Worm (Caenorhabditis elegans) whole organism, early embryonic: Measurements from ENCODE around the gene K08D8.6.

Experiments used
- B0310.2 ChIP-seq: sonication (generic microtip); optimal IDR thresholded peaks from 2 replicates; lab custom pipeline; 2016; ENCODE audit warnings: mild to moderate bottlenecking, missing genetic modification characterization, missing compliant biosample characterization
- aly-1 ChIP-seq: sonication (generic microtip); optimal IDR thresholded peaks from 2 replicates; lab custom pipeline; 2016; ENCODE audit warnings: missing genetic modification characterization, missing compliant biosample characterization
- ama-1 ChIP-seq: fragments of 150-350 bp; optimal IDR thresholded peaks from 2 replicates; lab custom pipeline; 2014
- ceh-13 ChIP-seq: fragments of 200-800 bp; sonication (Bioruptor generic); optimal IDR thresholded peaks from 2 replicates; lab custom pipeline; 2018; ENCODE audit warnings: mild to moderate bottlenecking, missing genetic modification characterization, missing compliant biosample characterization
- ceh-36 ChIP-seq: sonication (generic microtip); optimal IDR thresholded peaks from 2 replicates; lab custom pipeline; 2016; ENCODE audit warnings: missing genetic modification characterization, inconsistent platforms, missing compliant biosample characterization
- ets-7 ChIP-seq: sonication (generic microtip); optimal IDR thresholded peaks from 2 replicates; lab custom pipeline; 2016; ENCODE audit warnings: missing genotype, missing genetic modification characterization, missing compliant biosample characterization
- flt-1 ChIP-seq: fragments of 200-800 bp; sonication (Bioruptor generic); IDR thresholded peaks from 2 replicates; pipeline ENCODE4 v1.3.6; 2022; ENCODE audit warnings: missing genetic modification characterization, missing compliant biosample characterization
- hmbx-1 ChIP-seq: sonication (generic microtip); optimal IDR thresholded peaks from 2 replicates; lab custom pipeline; 2016; ENCODE audit warnings: mild to moderate bottlenecking, missing genetic modification characterization, missing compliant biosample characterization
- hmg-4 ChIP-seq: fragments of 200-800 bp; sonication (Bioruptor generic); optimal IDR thresholded peaks from 2 replicates; lab custom pipeline; 2018; ENCODE audit warnings: mild to moderate bottlenecking, missing genetic modification characterization, missing compliant biosample characterization
- pes-1 ChIP-seq: fragments of 200-800 bp; sonication (Bioruptor generic); IDR thresholded peaks from 2 replicates; pipeline ENCODE4 v1.3.6; 2022; ENCODE audit warnings: missing genetic modification reagents, missing genetic modification characterization, missing compliant biosample characterization
- scrt-1 ChIP-seq: fragments of 200-800 bp; sonication (Bioruptor generic); IDR thresholded peaks from 2 replicates; pipeline ENCODE4 v1.3.6; 2022; ENCODE audit warnings: missing genetic modification characterization, missing compliant biosample characterization
- sea-1 ChIP-seq: fragments of 200-800 bp; sonication (Bioruptor generic); conservative IDR thresholded peaks from 2 replicates; pipeline ENCODE4 v1.3.6; 2022; ENCODE audit warnings: missing genetic modification characterization, missing compliant biosample characterization
- tbx-37 ChIP-seq: fragments of 200-800 bp; sonication (Bioruptor generic); conservative IDR thresholded peaks from 2 replicates; pipeline ENCODE4 v1.3.6; 2022; ENCODE audit warnings: missing genetic modification reagents, missing genetic modification characterization, missing compliant biosample characterization
- tra-4 ChIP-seq: sonication (generic microtip); optimal IDR thresholded peaks from 2 replicates; lab custom pipeline; 2017; ENCODE audit warnings: missing genetic modification characterization, missing compliant biosample characterization

- TF ChIP-seq ceh-36 (tag; lab: Kevin White, UChicago) (no peak), tbx-37 (GFP tag; lab: Robert Waterston, UW) (no peak), ceh-13 (GFP tag; lab: Kevin White, UChicago) (no peak), B0310.2 (tag; lab: Kevin White, UChicago) (no peak), ama-1 (lab: Kevin White, UChicago) (no peak), ets-7 (tag; lab: Kevin White, UChicago) (no peak), tra-4 (tag; lab: Kevin White, UChicago) (no peak), sea-1 (GFP tag; lab: Robert Waterston, UW) (no peak), scrt-1 (no peak), flt-1 (GFP tag; lab: Robert Waterston, UW) (no peak), pes-1 (GFP tag; lab: Robert Waterston, UW) (no peak), hmg-4 (GFP tag; lab: Kevin White, UChicago) (no peak), aly-1 (tag; lab: Kevin White, UChicago) (no peak), hmbx-1 (tag; lab: Kevin White, UChicago) (no peak)
Measured at ce11 chrIV:12869812-12870211, 20.5 kb downstream of the K08D8.6 start.
